Fruit fly (Drosophila melanogaster) whole organism, embryonic: ENCODE data around the gene Pino.

Source experiments
- BEAF-32 ChIP-seq: fragments of 200-800 bp; sonication (Bioruptor generic); optimal IDR thresholded peaks from 3 replicates; lab custom pipeline; 2017; ENCODE audit warnings: missing biosample characterization, missing genetic modification characterization, mild to moderate bottlenecking, moderate library complexity, missing genetic modification reagents
- Bdp1 ChIP-seq: fragments of 200-800 bp; sonication (Bioruptor generic); optimal IDR thresholded peaks from 3 replicates; lab custom pipeline; 2016; ENCODE audit warnings: missing biosample characterization, missing genetic modification characterization
- CG10979 ChIP-seq: fragments of 200-800 bp; sonication (Bioruptor generic); optimal IDR thresholded peaks from 2 replicates; lab custom pipeline; 2018; ENCODE audit warnings: missing biosample characterization, mild to moderate bottlenecking, missing genetic modification characterization, moderate library complexity
- CG12104 ChIP-seq: fragments of 200-800 bp; sonication (Bioruptor generic); optimal IDR thresholded peaks from 3 replicates; lab custom pipeline; 2016; ENCODE audit warnings: missing biosample characterization, missing genetic modification characterization
- CG13123 ChIP-seq: fragments of 200-800 bp; sonication (Bioruptor generic); optimal IDR thresholded peaks from 2 replicates; lab custom pipeline; 2016; ENCODE audit warnings: missing biosample characterization, missing genetic modification characterization
- CG15269 ChIP-seq: fragments of 200-800 bp; sonication (Bioruptor generic); optimal IDR thresholded peaks from 2 replicates; lab custom pipeline; 2018; ENCODE audit warnings: missing biosample characterization, mild to moderate bottlenecking, missing genetic modification characterization, moderate library complexity
- CG1603 ChIP-seq: fragments of 200-800 bp; sonication (Bioruptor generic); optimal IDR thresholded peaks from 2 replicates; lab custom pipeline; 2019; ENCODE audit warnings: missing biosample characterization, mild to moderate bottlenecking, missing genetic modification characterization, moderate library complexity
- CG30403 ChIP-seq: fragments of 200-800 bp; sonication (Bioruptor generic); optimal IDR thresholded peaks from 3 replicates; lab custom pipeline; 2016; ENCODE audit warnings: missing biosample characterization, missing genetic modification characterization
- CG31365 ChIP-seq: fragments of 200-800 bp; sonication (Bioruptor generic); optimal IDR thresholded peaks from 2 replicates; lab custom pipeline; 2018; ENCODE audit warnings: missing biosample characterization, mild to moderate bottlenecking, missing genetic modification characterization
- CG4328 ChIP-seq: fragments of 200-800 bp; sonication (Bioruptor generic); optimal IDR thresholded peaks from 3 replicates; lab custom pipeline; 2017; ENCODE audit warnings: missing biosample characterization, missing genetic modification reagents, missing genetic modification characterization
- CG4404 ChIP-seq: fragments of 200-800 bp; sonication (Bioruptor generic); IDR thresholded peaks from 2 replicates; pipeline ENCODE4 v1.3.6; 2022; ENCODE audit warnings: missing biosample characterization, missing genetic modification characterization
- CG6854 ChIP-seq: fragments of 200-800 bp; sonication (Bioruptor generic); optimal IDR thresholded peaks from 3 replicates; lab custom pipeline; 2017; ENCODE audit warnings: missing biosample characterization, mild to moderate bottlenecking, missing genetic modification characterization
- CG7963 ChIP-seq: fragments of 200-800 bp; sonication (Bioruptor generic); IDR thresholded peaks from 3 replicates; pipeline ENCODE4 v1.3.6; 2022; ENCODE audit warnings: missing biosample characterization, missing genetic modification characterization; ENCODE audit not compliant: partially characterized antibody
- Camta ChIP-seq: fragments of 200-800 bp; sonication (Bioruptor generic); optimal IDR thresholded peaks from 2 replicates; lab custom pipeline; 2016; ENCODE audit warnings: missing biosample characterization, missing genetic modification characterization
- ERR ChIP-seq: fragments of 200-800 bp; sonication (Bioruptor generic); optimal IDR thresholded peaks from 2 replicates; lab custom pipeline; 2016; ENCODE audit warnings: missing biosample characterization, missing genetic modification characterization
- Ets65A ChIP-seq: fragments of 200-800 bp; sonication (Bioruptor generic); peaks from one replicate; lab custom pipeline; 2016; ENCODE audit warnings: missing biosample characterization, missing genetic modification characterization
- Fer3 ChIP-seq: fragments of 200-800 bp; sonication (Bioruptor generic); optimal IDR thresholded peaks from 2 replicates; lab custom pipeline; 2018; ENCODE audit warnings: missing biosample characterization, mild to moderate bottlenecking, missing genetic modification characterization, moderate library complexity
- GATAe ChIP-seq: fragments of 200-800 bp; sonication (Bioruptor generic); conservative IDR thresholded peaks from 2 replicates; pipeline ENCODE4 v1.3.6; 2022; ENCODE audit warnings: missing biosample characterization, missing genetic modification characterization
- Gug ChIP-seq: fragments of 200-800 bp; sonication (Bioruptor generic); IDR thresholded peaks from 4 replicates; pipeline ENCODE4 v1.3.6; 2022; ENCODE audit warnings: missing biosample characterization, missing genetic modification characterization
- Hr78 ChIP-seq, 2 experiments: fragments of 200-800 bp in 1 of 2; fragments of >200 bp in 1 of 2; sonication (Bioruptor generic) in 1 of 2; optimal IDR thresholded peaks; 2 replicates each; lab custom pipeline; 2017 to 2019; ENCODE audit warnings: missing biosample characterization in 2 of 2, missing genetic modification characterization in 2 of 2, mild to moderate bottlenecking in 1 of 2, moderate library complexity in 1 of 2
- Nf-YC ChIP-seq: fragments of 200-800 bp; optimal IDR thresholded peaks from 3 replicates; lab custom pipeline; 2019; ENCODE audit warnings: missing biosample characterization, mild to moderate bottlenecking, missing genetic modification characterization, moderate library complexity
- NfI ChIP-seq: fragments of 200-800 bp; sonication (Bioruptor generic); optimal IDR thresholded peaks from 3 replicates; lab custom pipeline; 2018; ENCODE audit warnings: missing biosample characterization, mild to moderate bottlenecking, missing genetic modification characterization, moderate library complexity
- Optix ChIP-seq: fragments of 200-800 bp; sonication (Bioruptor generic); IDR thresholded peaks from 3 replicates; pipeline ENCODE4 v1.3.6; 2022; ENCODE audit warnings: missing biosample characterization, missing genetic modification characterization
- ac ChIP-seq: fragments of 200-800 bp; sonication (Bioruptor generic); optimal IDR thresholded peaks from 3 replicates; lab custom pipeline; 2017; ENCODE audit warnings: missing biosample characterization, mild to moderate bottlenecking, missing genetic modification characterization
- ara ChIP-seq: fragments of 200-800 bp; sonication (Bioruptor generic); IDR thresholded peaks from 2 replicates; pipeline ENCODE4 v1.3.6; 2022; ENCODE audit warnings: missing biosample characterization, missing genetic modification characterization
- ato ChIP-seq: fragments of 200-800 bp; sonication (Bioruptor generic); IDR thresholded peaks from 2 replicates; pipeline ENCODE4 v1.3.6; 2022; ENCODE audit warnings: missing biosample characterization, missing genetic modification characterization; ENCODE audit not compliant: partially characterized antibody
- bsh ChIP-seq, 2 experiments: fragments of 200-800 bp; sonication (Bioruptor generic); optimal IDR thresholded peaks; 2 replicates each; lab custom pipeline; 2017 to 2018; ENCODE audit warnings: mild to moderate bottlenecking in 2 of 2, missing biosample characterization in 2 of 2, missing genetic modification characterization in 2 of 2, moderate library complexity in 1 of 2
- caup ChIP-seq: fragments of 200-800 bp; sonication (Bioruptor generic); optimal IDR thresholded peaks from 3 replicates; lab custom pipeline; 2017; ENCODE audit warnings: missing biosample characterization, mild to moderate bottlenecking, missing genetic modification characterization, moderate library complexity; ENCODE audit not compliant: severe bottlenecking
- ci ChIP-seq: fragments of 200-800 bp; sonication (Bioruptor generic); IDR thresholded peaks from 3 replicates; pipeline ENCODE4 v1.3.6; 2022; ENCODE audit warnings: missing biosample characterization, missing genetic modification characterization
- dysf ChIP-seq: fragments of 200-800 bp; sonication (Bioruptor generic); IDR thresholded peaks from 3 replicates; pipeline ENCODE4 v1.3.6; 2022; ENCODE audit warnings: missing biosample characterization, missing genetic modification characterization
- ftz-f1 ChIP-seq: fragments of 200-800 bp; sonication (Bioruptor generic); optimal IDR thresholded peaks from 2 replicates; lab custom pipeline; 2016; ENCODE audit warnings: missing biosample characterization, missing genetic modification characterization
- grau ChIP-seq: fragments of 200-800 bp; optimal IDR thresholded peaks from 3 replicates; lab custom pipeline; 2019; ENCODE audit warnings: missing biosample characterization, mild to moderate bottlenecking, missing genetic modification characterization, moderate library complexity
- her ChIP-seq: fragments of 200-800 bp; sonication (Bioruptor generic); optimal IDR thresholded peaks from 2 replicates; lab custom pipeline; 2016; ENCODE audit warnings: missing biosample characterization, missing genetic modification characterization
- jumu ChIP-seq: fragments of 200-800 bp; sonication (Bioruptor generic); optimal IDR thresholded peaks from 3 replicates; lab custom pipeline; 2016; ENCODE audit warnings: missing biosample characterization, missing genetic modification characterization
- lab ChIP-seq: fragments of 200-800 bp; sonication (Bioruptor generic); optimal IDR thresholded peaks from 3 replicates; lab custom pipeline; 2017; ENCODE audit warnings: missing biosample characterization, missing genetic modification characterization, mild to moderate bottlenecking, moderate library complexity, missing genetic modification reagents
- lmd ChIP-seq: fragments of 200-800 bp; sonication (Bioruptor generic); IDR thresholded peaks from 2 replicates; pipeline ENCODE4 v1.3.6; 2022; ENCODE audit warnings: missing biosample characterization, missing genetic modification characterization
- luna ChIP-seq: fragments of 200-800 bp; sonication (Bioruptor generic); optimal IDR thresholded peaks from 2 replicates; lab custom pipeline; 2016; ENCODE audit warnings: missing biosample characterization, missing genetic modification characterization
- mirr ChIP-seq: fragments of 200-800 bp; sonication (Bioruptor generic); optimal IDR thresholded peaks from 3 replicates; lab custom pipeline; 2018; ENCODE audit warnings: missing biosample characterization, mild to moderate bottlenecking, missing genetic modification characterization
- nau ChIP-seq: fragments of 200-800 bp; sonication (Bioruptor generic); optimal IDR thresholded peaks from 3 replicates; lab custom pipeline; 2017; ENCODE audit warnings: missing biosample characterization, mild to moderate bottlenecking, missing genetic modification characterization, missing genetic modification reagents
- onecut ChIP-seq: fragments of 200-800 bp; sonication (Bioruptor generic); IDR thresholded peaks from 2 replicates; pipeline ENCODE4 v1.3.6; 2022; ENCODE audit warnings: missing biosample characterization, missing genetic modification characterization
- peb ChIP-seq: fragments of 200-800 bp; sonication (Bioruptor generic); IDR thresholded peaks from 2 replicates; pipeline ENCODE4 v1.3.6; 2022; ENCODE audit warnings: missing biosample characterization, missing genetic modification characterization
- prd ChIP-seq, 3 experiments: fragments of >200 bp in 2 of 3; fragments of 200-800 bp in 1 of 3; sonication (Bioruptor generic) in 1 of 3; optimal IDR thresholded peaks in 2 of 3; IDR thresholded peaks in 1 of 3; 2 replicates in 2 of 3; 3 replicates in 1 of 3; pipeline versions ENCODE4 v1.3.6 to Lab custom; 2017 to 2022; ENCODE audit warnings: missing biosample characterization in 1 of 3, missing genetic modification characterization in 1 of 3
- pros ChIP-seq: fragments of 200-800 bp; sonication (Bioruptor generic); optimal IDR thresholded peaks from 3 replicates; lab custom pipeline; 2019; ENCODE audit warnings: missing biosample characterization, mild to moderate bottlenecking, missing genetic modification characterization, moderate library complexity
- ranshi ChIP-seq: fragments of 200-800 bp; sonication (Bioruptor generic); IDR thresholded peaks from 2 replicates; pipeline ENCODE4 v1.3.6; 2022; ENCODE audit warnings: missing biosample characterization, missing genetic modification characterization
- sens-2 ChIP-seq: fragments of 200-800 bp; sonication (Bioruptor generic); IDR thresholded peaks from 2 replicates; pipeline ENCODE4 v1.3.6; 2022; ENCODE audit warnings: missing biosample characterization, missing genetic modification characterization
- sob ChIP-seq: fragments of 200-800 bp; sonication (Bioruptor generic); IDR thresholded peaks from 2 replicates; pipeline ENCODE4 v1.3.6; 2022; ENCODE audit warnings: missing biosample characterization, missing genetic modification characterization
- tll ChIP-seq, 2 experiments: fragments of 200-800 bp in 1 of 2; fragments of >200 bp in 1 of 2; sonication (Bioruptor generic) in 1 of 2; optimal IDR thresholded peaks; 2 replicates each; lab custom pipeline; 2017 to 2019; ENCODE audit warnings: missing biosample characterization in 2 of 2, missing genetic modification characterization in 2 of 2, mild to moderate bottlenecking in 1 of 2, moderate library complexity in 1 of 2
- toy ChIP-seq: fragments of 200-800 bp; sonication (Bioruptor generic); IDR thresholded peaks from 2 replicates; pipeline ENCODE4 v1.3.6; 2022; ENCODE audit warnings: missing biosample characterization, missing genetic modification characterization
- twi ChIP-seq: fragments of 200-800 bp; optimal IDR thresholded peaks from 2 replicates; lab custom pipeline; 2019; ENCODE audit warnings: missing biosample characterization, mild to moderate bottlenecking, missing genetic modification characterization, moderate library complexity

Gene Pino

DNA sequence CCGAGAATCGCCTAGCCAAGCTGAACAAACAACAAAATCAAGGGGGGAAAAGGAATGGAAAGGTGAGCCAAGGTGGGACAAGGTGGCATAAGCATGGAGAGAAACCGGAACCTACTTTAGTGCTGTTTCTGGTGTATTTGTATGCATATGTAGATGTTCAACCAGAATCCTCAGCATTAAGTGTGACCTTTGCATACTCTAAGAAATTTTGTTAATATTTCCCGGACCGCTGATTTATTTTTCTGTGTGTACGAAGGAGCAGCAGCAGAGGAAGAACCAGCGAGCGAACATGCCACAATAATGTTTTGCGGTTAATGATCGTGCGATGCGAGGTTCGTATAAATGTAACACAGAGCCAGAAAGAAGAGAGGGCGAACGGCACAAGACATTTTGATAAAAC, 63.7 kb downstream of the Pino start:
- TF ChIP-seq her (GFP tag; lab: Kevin White, UChicago) (no peak), CG13123 (GFP tag; lab: Kevin White, UChicago) (no peak), tll (GFP tag; optimal IDR thresholded peaks at IDR 0.05; lab: Kevin White, UChicago) (no peak), ci (GFP tag; lab: Robert Waterston, UW) (peak; percentile 62; the same call in 2 of the 3 replicates), CG10979 (tag; lab: Kevin White, UChicago) (peak; percentile 31), prd (optimal IDR thresholded peaks at IDR 0.05; lab: Kevin White, UChicago) (no peak), prd (GFP tag; IDR thresholded peaks at IDR 0.05; lab: Robert Waterston, UW) (peak; percentile 42; the same call in 2 of the 3 replicates), ac (GFP tag; lab: Kevin White, UChicago) (no peak), NfI (GFP tag; lab: Kevin White, UChicago) (no peak), CG31365 (no peak), bsh (GFP tag; optimal IDR thresholded peaks at IDR 0.05; lab: Kevin White, UChicago) (peak; percentile 30 to 75), toy (no peak), Bdp1 (GFP tag; lab: Kevin White, UChicago) (no peak), nau (GFP tag; lab: Kevin White, UChicago) (no peak), CG4404 (GFP tag; lab: Robert Waterston, UW) (no peak), CG6854 (GFP tag; lab: Kevin White, UChicago) (no peak), lmd (GFP tag; lab: Robert Waterston, UW) (peak; percentile 23; the same call in 1 of the 2 replicates), Nf-YC (tag; lab: Kevin White, UChicago) (no peak), ERR (GFP tag; lab: Kevin White, UChicago) (no peak), luna (GFP tag; lab: Kevin White, UChicago) (no peak), onecut (GFP tag; lab: Robert Waterston, UW) (0 out of 2 replicates have a peak, but pooled peaks have one; percentile 6), Fer3 (tag; lab: Kevin White, UChicago) (no peak), caup (no peak), dysf (GFP tag; lab: Robert Waterston, UW) (0 out of 3 replicates have a peak, but pooled peaks have one; percentile 32), peb (GFP tag; lab: Robert Waterston, UW) (no peak), Optix (GFP tag; lab: Robert Waterston, UW) (0 out of 3 replicates have a peak, but pooled peaks have one; percentile 20), GATAe (GFP tag; lab: Robert Waterston, UW) (no peak), CG4328 (no peak), ara (GFP tag; lab: Robert Waterston, UW) (peak; percentile 54; the same call in 1 of the 2 replicates), CG15269 (no peak), Camta (no peak), CG7963 (GFP tag; lab: Robert Waterston, UW) (no peak), mirr (GFP tag; lab: Kevin White, UChicago) (no peak), twi (tag; lab: Kevin White, UChicago) (no peak), ato (GFP tag; lab: Robert Waterston, UW) (no peak), Ets65A (GFP tag; lab: Kevin White, UChicago) (peak; percentile 87), Hr78 (GFP tag; optimal IDR thresholded peaks at IDR 0.05; lab: Kevin White, UChicago) (peak in 1 of 2 experiments; percentile 12), sens-2 (0 out of 2 replicates have a peak, but pooled peaks have one; percentile 42), BEAF-32 (no peak), grau (tag; lab: Kevin White, UChicago) (no peak), CG30403 (GFP tag; lab: Kevin White, UChicago) (no peak), lab (GFP tag; lab: Kevin White, UChicago) (no peak), pros (GFP tag; lab: Kevin White, UChicago) (no peak), ftz-f1 (no peak), Gug (GFP tag; lab: Robert Waterston, UW) (0 out of 4 replicates have a peak, but pooled peaks have one; percentile 13), sob (0 out of 2 replicates have a peak, but pooled peaks have one; percentile 24), ranshi (peak; percentile 38; the same call in 1 of the 2 replicates), jumu (GFP tag; lab: Kevin White, UChicago) (no peak), CG1603 (tag; lab: Kevin White, UChicago) (peak; percentile 64), CG12104 (no peak)
